Fruit fly (Drosophila melanogaster): Measurements from ENCODE around the gene CG9040.

The CG9040 gene

dm6 chr3L:14036867-14037313, 49.2 kb downstream of the CG9040 start, which contains the start of gene Hsp110 (continued):
- TF ChIP-seq chif (GFP tag; optimal IDR thresholded peaks at IDR 0.05) (no peak), CG9215 (GFP tag; IDR thresholded peaks at IDR 0.05) (no peak), sug (tag; optimal IDR thresholded peaks at IDR 0.05) (peak; percentile 49), lbe (GFP tag; optimal IDR thresholded peaks at IDR 0.05) (peak; percentile 64), CoRest (tag; optimal IDR thresholded peaks at IDR 0.05) (peak; percentile 40), CG6272 (GFP tag; IDR thresholded peaks at IDR 0.05) (no peak), CG12942 (GFP tag; optimal IDR thresholded peaks at IDR 0.05) (no peak), HmgD (GFP tag; optimal IDR thresholded peaks at IDR 0.05) (no peak), sob (GFP tag; IDR thresholded peaks at IDR 0.05) (peak; percentile 37; the same call in 1 of the 2 replicates), CG17361 (GFP tag; IDR thresholded peaks at IDR 0.05) (peak; percentile 26; the same call in 1 of the 3 replicates), CG8944 (GFP tag; optimal IDR thresholded peaks at IDR 0.05) (no peak), CG16779 (GFP tag; IDR thresholded peaks at IDR 0.05) (no peak), CG13424 (tag; optimal IDR thresholded peaks at IDR 0.05) (peak; percentile 3), dan (GFP tag; IDR thresholded peaks at IDR 0.05) (no peak), Fer1 (GFP tag; optimal IDR thresholded peaks at IDR 0.05) (peak; percentile 55), Hey (tag; optimal IDR thresholded peaks at IDR 0.05) (no peak), CG6813 (GFP tag; optimal IDR thresholded peaks at IDR 0.05) (no peak), CG3847 (GFP tag; IDR thresholded peaks at IDR 0.05) (no peak), tup (GFP tag; optimal IDR thresholded peaks at IDR 0.05) (no peak), CG8924 (tag; optimal IDR thresholded peaks at IDR 0.05) (peak; percentile 22), CG14710 (tag; optimal IDR thresholded peaks at IDR 0.05) (peak; percentile 70), Atf-2 (GFP tag; optimal IDR thresholded peaks at IDR 0.05) (no peak), sc (optimal IDR thresholded peaks at IDR 0.05) (no peak), sc (GFP tag; optimal IDR thresholded peaks at IDR 0.05) (no peak), pb (GFP tag; optimal IDR thresholded peaks at IDR 0.05) (no peak), CG11723 (GFP tag; optimal IDR thresholded peaks at IDR 0.05) (no peak), gfzf (GFP tag; optimal IDR thresholded peaks at IDR 0.05) (peak; percentile 27), Adf1 (GFP tag; IDR thresholded peaks at IDR 0.05) (0 out of 2 replicates have a peak, but pooled peaks have one; percentile 14), Ada2b (GFP tag; IDR thresholded peaks at IDR 0.05) (no peak), CG4820 (GFP tag; optimal IDR thresholded peaks at IDR 0.05) (no peak), hth (optimal IDR thresholded peaks at IDR 0.05) (no peak), jing (GFP tag; optimal IDR thresholded peaks at IDR 0.05) (no peak), amos (GFP tag; IDR thresholded peaks at IDR 0.05; ENCODE audit: partially characterized antibody) (peak; percentile 100), fd102C (GFP tag; optimal IDR thresholded peaks at IDR 0.05) (no peak), pho (GFP tag; optimal IDR thresholded peaks at IDR 0.05) (peak; percentile 10), CG33557 (GFP tag; optimal IDR thresholded peaks at IDR 0.05) (no peak), mirr (GFP tag; optimal IDR thresholded peaks at IDR 0.05) (peak; percentile 51), aop (GFP tag; IDR thresholded peaks at IDR 0.05) (no peak), CG12071 (GFP tag; optimal IDR thresholded peaks at IDR 0.05) (no peak), Hmr (GFP tag; optimal IDR thresholded peaks at IDR 0.05) (no peak), CG7786 (GFP tag; optimal IDR thresholded peaks at IDR 0.05) (no peak), CG10431 (GFP tag; optimal IDR thresholded peaks at IDR 0.05) (no peak), Dfd (GFP tag; optimal IDR thresholded peaks at IDR 0.05) (no peak), Mrtf (GFP tag; IDR thresholded peaks at IDR 0.05) (no peak), CG2116 (GFP tag; optimal IDR thresholded peaks at IDR 0.05) (peak; percentile 90), Dip3 (GFP tag; optimal IDR thresholded peaks at IDR 0.05) (peak; percentile 99), CG8359 (GFP tag; optimal IDR thresholded peaks at IDR 0.05; ENCODE audit: borderline replicate concordance) (no peak), tap (tag; optimal IDR thresholded peaks at IDR 0.05) (no peak), ftz-f1 (GFP tag; optimal IDR thresholded peaks at IDR 0.05) (peak; percentile 46), CG2120 (GFP tag; optimal IDR thresholded peaks at IDR 0.05) (peak; percentile 51), CG1603 (tag; optimal IDR thresholded peaks at IDR 0.05) (peak; percentile 67), CG2712 (tag; optimal IDR thresholded peaks at IDR 0.05) (peak; percentile 42)
